Worm (Caenorhabditis elegans): Measurements from ENCODE around the gene ZK1320.2.

Gene ZK1320.2

ce11 chrII:9619995-9620535, 38.7 kb downstream of the ZK1320.2 start:
- peak; percentile 45 for TF ChIP-seq fos-1 (tag; optimal IDR thresholded peaks at IDR 0.05)
- TF ChIP-seq dmd-4 (tag; optimal IDR thresholded peaks at IDR 0.05), result no peak
- no peak for TF ChIP-seq crh-2 (tag; optimal IDR thresholded peaks at IDR 0.05)
- TF ChIP-seq lsy-2 (tag; optimal IDR thresholded peaks at IDR 0.05), result no peak
- TF ChIP-seq sma-3 (GFP tag; optimal IDR thresholded peaks at IDR 0.05), result no peak
- no peak for TF ChIP-seq elt-3 (tag; optimal IDR thresholded peaks at IDR 0.05)
- TF ChIP-seq gmeb-1 (tag; optimal IDR thresholded peaks at IDR 0.05), result no peak
- TF ChIP-seq ama-1 (optimal IDR thresholded peaks at IDR 0.05), result peak; percentile 33
- no peak for TF ChIP-seq Y55F3AM.14 (GFP tag; optimal IDR thresholded peaks at IDR 0.05)
- TF ChIP-seq unc-55 (GFP tag; optimal IDR thresholded peaks at IDR 0.05), result no peak
- TF ChIP-seq ceh-16 (tag; optimal IDR thresholded peaks at IDR 0.05), result no peak
- TF ChIP-seq nhr-11 (tag; optimal IDR thresholded peaks at IDR 0.05), result no peak
- peak; percentile 13 for TF ChIP-seq F13H6.1 (tag; optimal IDR thresholded peaks at IDR 0.05)
- TF ChIP-seq R02D3.7 (tag; optimal IDR thresholded peaks at IDR 0.05), result no peak

- peak; percentile 62 for TF ChIP-seq ceh-16 (tag; optimal IDR thresholded peaks at IDR 0.05)
- TF ChIP-seq nhr-12 (tag; optimal IDR thresholded peaks at IDR 0.05), result no peak
- no peak for TF ChIP-seq R02D3.7 (tag; optimal IDR thresholded peaks at IDR 0.05)
- TF ChIP-seq nhr-237 (tag; optimal IDR thresholded peaks at IDR 0.05), result no peak
- TF ChIP-seq sma-9 (GFP tag; optimal IDR thresholded peaks at IDR 0.05), result peak; percentile 39
- no peak for TF ChIP-seq sma-9 (tag; optimal IDR thresholded peaks at IDR 0.05)
- TF ChIP-seq ztf-1 (GFP tag; conservative IDR thresholded peaks at IDR 0.05), result no peak
- peak; percentile 19 for TF ChIP-seq ama-1 (optimal IDR thresholded peaks at IDR 0.05)
- no peak for TF ChIP-seq lin-39 (tag; optimal IDR thresholded peaks at IDR 0.05)
- TF ChIP-seq blmp-1 (tag; optimal IDR thresholded peaks at IDR 0.05; ENCODE audit: insufficient read depth), result peak; percentile 13
- peak; percentile 50 for TF ChIP-seq egl-27 (tag; optimal IDR thresholded peaks at IDR 0.05)
- TF ChIP-seq nhr-21 (tag; optimal IDR thresholded peaks at IDR 0.05), result peak; percentile 67
- TF ChIP-seq unc-62 (GFP tag; optimal IDR thresholded peaks at IDR 0.05), result no peak
- peak; percentile 41 for TF ChIP-seq C34F6.9 (tag; optimal IDR thresholded peaks at IDR 0.05)
- no peak for TF ChIP-seq sem-4 (tag; optimal IDR thresholded peaks at IDR 0.05)
- no peak for TF ChIP-seq gmeb-1 (tag; optimal IDR thresholded peaks at IDR 0.05)
- peak; percentile 73 for TF ChIP-seq sma-3 (GFP tag; optimal IDR thresholded peaks at IDR 0.05)
- no peak for TF ChIP-seq nhr-77 (tag; optimal IDR thresholded peaks at IDR 0.05)
- no peak for TF ChIP-seq nhr-11 (tag; optimal IDR thresholded peaks at IDR 0.05)
- no peak for TF ChIP-seq Y55F3AM.14 (GFP tag; optimal IDR thresholded peaks at IDR 0.05)
- no peak for TF ChIP-seq dmd-4 (tag; optimal IDR thresholded peaks at IDR 0.05)
- no peak for TF ChIP-seq ZK546.5 (tag; optimal IDR thresholded peaks at IDR 0.05)
- no peak for TF ChIP-seq mbf-1 (tag; optimal IDR thresholded peaks at IDR 0.05)
- peak; percentile 31 for TF ChIP-seq nhr-25 (tag; optimal IDR thresholded peaks at IDR 0.05)
- TF ChIP-seq ztf-11 (tag; optimal IDR thresholded peaks at IDR 0.05), result no peak
- peak; percentile 70 for TF ChIP-seq F13H6.1 (tag; optimal IDR thresholded peaks at IDR 0.05)
- TF ChIP-seq fos-1 (tag; optimal IDR thresholded peaks at IDR 0.05), result peak; percentile 95
- TF ChIP-seq snpc-4 (tag; optimal IDR thresholded peaks at IDR 0.05), result no peak
- no peak for TF ChIP-seq unc-39 (tag; optimal IDR thresholded peaks at IDR 0.05)
- peak; percentile 5 for TF ChIP-seq lin-13 (GFP tag; optimal IDR thresholded peaks at IDR 0.05)
- peak in 1 of 2 experiments; percentile 49 for TF ChIP-seq lsy-2 (tag; optimal IDR thresholded peaks at IDR 0.05)
- peak; percentile 45 for TF ChIP-seq crh-2 (tag; optimal IDR thresholded peaks at IDR 0.05)
- TF ChIP-seq skn-1 (tag; optimal IDR thresholded peaks at IDR 0.05), result peak; percentile 32
- peak; percentile 81 for TF ChIP-seq elt-1 (tag; optimal IDR thresholded peaks at IDR 0.05)
- no peak for TF ChIP-seq ceh-82 (tag; optimal IDR thresholded peaks at IDR 0.05)
- no peak for TF ChIP-seq elt-3 (tag; optimal IDR thresholded peaks at IDR 0.05)
- TF ChIP-seq peb-1 (tag; optimal IDR thresholded peaks at IDR 0.05), result no peak
- no peak for TF ChIP-seq alr-1 (tag; optimal IDR thresholded peaks at IDR 0.05)
- no peak for TF ChIP-seq unc-55 (GFP tag; optimal IDR thresholded peaks at IDR 0.05)
- no peak for TF ChIP-seq zag-1 (tag; optimal IDR thresholded peaks at IDR 0.05)
- TF ChIP-seq nhr-129 (tag; optimal IDR thresholded peaks at IDR 0.05), result peak; percentile 86
- no peak for TF ChIP-seq mdl-1 (tag; optimal IDR thresholded peaks at IDR 0.05)
- TF ChIP-seq ztf-4 (tag; optimal IDR thresholded peaks at IDR 0.05), result no peak
Observed at ce11 chrII:9619402-9619862, 39.4 kb downstream of the ZK1320.2 start.

Measured in whole organism, L2 larva.